Fruit fly (Drosophila melanogaster) whole organism, embryonic: ENCODE results near the gene CG8507.

Source experiments
- CG1024 ChIP-seq: fragments of 200-800 bp; sonication (Bioruptor generic); IDR thresholded peaks from 2 replicates; pipeline ENCODE4 v1.3.6; 2022; ENCODE audit warnings: missing biosample characterization, missing genetic modification characterization
- CG12071 ChIP-seq: fragments of 200-800 bp; sonication (Bioruptor generic); optimal IDR thresholded peaks from 3 replicates; lab custom pipeline; 2018; ENCODE audit warnings: missing biosample characterization, mild to moderate bottlenecking, missing genetic modification characterization
- CG12299 ChIP-seq: fragments of 200-800 bp; sonication (Bioruptor generic); optimal IDR thresholded peaks from 2 replicates; lab custom pipeline; 2018; ENCODE audit warnings: missing biosample characterization, mild to moderate bottlenecking, missing genetic modification characterization
- CG14050 ChIP-seq: fragments of 200-800 bp; sonication (Bioruptor generic); IDR thresholded peaks from 3 replicates; pipeline ENCODE4 v1.3.6; 2022; ENCODE audit warnings: missing biosample characterization, missing genetic modification characterization
- CG14860 ChIP-seq: fragments of 200-800 bp; sonication (Bioruptor generic); IDR thresholded peaks from 3 replicates; pipeline ENCODE4 v1.3.6; 2022; ENCODE audit warnings: missing biosample characterization, missing genetic modification characterization; ENCODE audit not compliant: partially characterized antibody
- CG15696 ChIP-seq: fragments of 200-800 bp; sonication (Bioruptor generic); optimal IDR thresholded peaks from 2 replicates; lab custom pipeline; 2019; ENCODE audit warnings: missing biosample characterization, mild to moderate bottlenecking, missing genetic modification characterization, moderate library complexity
- CG16813 ChIP-seq: fragments of 200-800 bp; sonication (Bioruptor generic); IDR thresholded peaks from 3 replicates; pipeline ENCODE4 v1.3.6; 2022; ENCODE audit warnings: missing biosample characterization, missing genetic modification characterization; ENCODE audit not compliant: partially characterized antibody
- CG30431 ChIP-seq: fragments of 200-800 bp; sonication (Bioruptor generic); optimal IDR thresholded peaks from 2 replicates; lab custom pipeline; 2017; ENCODE audit warnings: missing biosample characterization, missing genetic modification characterization
- CG31388 ChIP-seq: fragments of 200-800 bp; sonication (Bioruptor generic); optimal IDR thresholded peaks from 2 replicates; lab custom pipeline; 2016; ENCODE audit warnings: missing biosample characterization, missing genetic modification characterization
- CG42726 ChIP-seq: fragments of 200-800 bp; sonication (Bioruptor generic); IDR thresholded peaks from 2 replicates; pipeline ENCODE4 v1.3.6; 2022; ENCODE audit warnings: missing biosample characterization, missing genetic modification characterization; ENCODE audit not compliant: partially characterized antibody
- CG6813 ChIP-seq: fragments of 200-800 bp; sonication (Bioruptor generic); optimal IDR thresholded peaks from 2 replicates; lab custom pipeline; 2017; ENCODE audit warnings: missing biosample characterization, missing genetic modification characterization, mild to moderate bottlenecking, moderate library complexity, missing genetic modification reagents
- CG8359 ChIP-seq: fragments of 200-800 bp; sonication (Bioruptor generic); optimal IDR thresholded peaks from 2 replicates; lab custom pipeline; 2017; ENCODE audit warnings: missing biosample characterization, mild to moderate bottlenecking, missing genetic modification characterization, borderline replicate concordance
- CG8944 ChIP-seq: fragments of 200-800 bp; sonication (Bioruptor generic); optimal IDR thresholded peaks from 3 replicates; lab custom pipeline; 2016; ENCODE audit warnings: missing biosample characterization, missing genetic modification characterization
- CG9817 ChIP-seq: fragments of 200-800 bp; sonication (Bioruptor generic); optimal IDR thresholded peaks from 2 replicates; lab custom pipeline; 2018; ENCODE audit warnings: missing biosample characterization, mild to moderate bottlenecking, missing genetic modification characterization, moderate library complexity
- CG9876 ChIP-seq: fragments of 200-800 bp; sonication (Bioruptor generic); optimal IDR thresholded peaks from 2 replicates; lab custom pipeline; 2016; ENCODE audit warnings: missing biosample characterization, missing genetic modification characterization
- Deaf1 ChIP-seq: fragments of 200-800 bp; optimal IDR thresholded peaks from 3 replicates; lab custom pipeline; 2019; ENCODE audit warnings: missing biosample characterization, mild to moderate bottlenecking, missing genetic modification characterization, moderate library complexity
- Doc3 ChIP-seq: fragments of 200-800 bp; sonication (Bioruptor generic); IDR thresholded peaks from 3 replicates; pipeline ENCODE4 v1.3.6; 2022; ENCODE audit warnings: missing biosample characterization, missing genetic modification characterization; ENCODE audit not compliant: partially characterized antibody
- Ets65A ChIP-seq: fragments of 200-800 bp; sonication (Bioruptor generic); peaks from one replicate; lab custom pipeline; 2016; ENCODE audit warnings: missing biosample characterization, missing genetic modification characterization
- Gug ChIP-seq: fragments of 200-800 bp; sonication (Bioruptor generic); IDR thresholded peaks from 4 replicates; pipeline ENCODE4 v1.3.6; 2022; ENCODE audit warnings: missing biosample characterization, missing genetic modification characterization
- HLH3B ChIP-seq: fragments of 200-800 bp; sonication (Bioruptor generic); IDR thresholded peaks from 2 replicates; pipeline ENCODE4 v1.3.6; 2022; ENCODE audit warnings: missing biosample characterization, missing genetic modification characterization
- Hey ChIP-seq: fragments of 200-800 bp; sonication (Bioruptor generic); optimal IDR thresholded peaks from 3 replicates; lab custom pipeline; 2018; ENCODE audit warnings: missing biosample characterization, mild to moderate bottlenecking, missing genetic modification characterization
- Kr ChIP-seq: fragments of 200-800 bp; sonication (Bioruptor generic); optimal IDR thresholded peaks from 2 replicates; lab custom pipeline; 2017; ENCODE audit warnings: missing biosample characterization, mild to moderate bottlenecking, missing genetic modification characterization
- Lhr ChIP-seq: fragments of 200-800 bp; sonication (Bioruptor generic); optimal IDR thresholded peaks from 3 replicates; lab custom pipeline; 2017; ENCODE audit warnings: mild to moderate bottlenecking, missing biosample characterization, missing genetic modification reagents, missing genetic modification characterization
- NC2β ChIP-seq: fragments of 200-800 bp; sonication (Bioruptor generic); optimal IDR thresholded peaks from 2 replicates; lab custom pipeline; 2016; ENCODE audit warnings: missing biosample characterization, missing genetic modification characterization
- NK7.1 ChIP-seq: fragments of 200-800 bp; sonication (Bioruptor generic); optimal IDR thresholded peaks from 3 replicates; lab custom pipeline; 2016; ENCODE audit warnings: missing biosample characterization, missing genetic modification characterization
- Rx ChIP-seq: fragments of 200-800 bp; sonication (Bioruptor generic); IDR thresholded peaks from 2 replicates; pipeline ENCODE4 v1.3.6; 2022; ENCODE audit warnings: missing biosample characterization, missing genetic modification characterization
- Sry-δ ChIP-seq: fragments of 200-800 bp; sonication (Bioruptor generic); optimal IDR thresholded peaks from 2 replicates; lab custom pipeline; 2016; ENCODE audit warnings: missing biosample characterization, missing genetic modification characterization
- bcd ChIP-seq: fragments of 200-800 bp; sonication (Bioruptor generic); optimal IDR thresholded peaks from 2 replicates; lab custom pipeline; 2017; ENCODE audit warnings: missing biosample characterization, mild to moderate bottlenecking, missing genetic modification characterization
- crol ChIP-seq: fragments of 200-800 bp; sonication (Bioruptor generic); IDR thresholded peaks from 2 replicates; pipeline ENCODE4 v1.3.6; 2022; ENCODE audit warnings: missing biosample characterization, missing genetic modification characterization
- dm ChIP-seq: fragments of 200-800 bp; sonication (Bioruptor generic); optimal IDR thresholded peaks from 3 replicates; lab custom pipeline; 2016; ENCODE audit warnings: missing biosample characterization, missing genetic modification characterization
- en ChIP-seq: fragments of 200-800 bp; sonication (Bioruptor generic); optimal IDR thresholded peaks from 2 replicates; lab custom pipeline; 2016; ENCODE audit warnings: missing biosample characterization, missing genetic modification characterization
- gt ChIP-seq: fragments of 200-800 bp; sonication (Bioruptor generic); IDR thresholded peaks from 2 replicates; pipeline ENCODE4 v1.3.6; 2022; ENCODE audit warnings: missing biosample characterization, missing genetic modification characterization
- hkb ChIP-seq, 2 experiments: fragments of 200-800 bp in 1 of 2; fragments of >200 bp in 1 of 2; sonication (Bioruptor generic) in 1 of 2; IDR thresholded peaks in 1 of 2; optimal IDR thresholded peaks in 1 of 2; 2 replicates each; pipeline versions ENCODE4 v1.3.6 to Lab custom; 2017 to 2022; ENCODE audit warnings: missing biosample characterization in 1 of 2, missing genetic modification characterization in 1 of 2
- inv ChIP-seq: fragments of 200-800 bp; sonication (Bioruptor generic); IDR thresholded peaks from 2 replicates; pipeline ENCODE4 v1.3.6; 2022; ENCODE audit warnings: missing biosample characterization, missing genetic modification characterization; ENCODE audit not compliant: partially characterized antibody
- mld ChIP-seq: fragments of 200-800 bp; sonication (Bioruptor generic); IDR thresholded peaks from 3 replicates; pipeline ENCODE4 v1.3.6; 2022; ENCODE audit warnings: missing biosample characterization, missing genetic modification characterization; ENCODE audit not compliant: partially characterized antibody
- otp ChIP-seq: fragments of 200-800 bp; sonication (Bioruptor generic); IDR thresholded peaks from 3 replicates; pipeline ENCODE4, ENCODE4 v1.3.6; 2022; ENCODE audit warnings: missing biosample characterization, missing genetic modification characterization
- pan ChIP-seq, 4 experiments: fragments of >200 bp in 3 of 4; fragments of 200-800 bp in 1 of 4; sonication (Bioruptor generic) in 1 of 4; optimal IDR thresholded peaks in 3 of 4; IDR thresholded peaks in 1 of 4; 2 replicates each; pipeline versions ENCODE4 v1.3.6 to Lab custom; 2017 to 2022; ENCODE audit warnings: missing biosample characterization in 2 of 4, missing genetic modification characterization in 2 of 4, mixed read lengths in 1 of 4
- peb ChIP-seq: fragments of 200-800 bp; sonication (Bioruptor generic); IDR thresholded peaks from 2 replicates; pipeline ENCODE4 v1.3.6; 2022; ENCODE audit warnings: missing biosample characterization, missing genetic modification characterization
- pfk ChIP-seq: fragments of 200-800 bp; sonication (Bioruptor generic); optimal IDR thresholded peaks from 2 replicates; lab custom pipeline; 2018; ENCODE audit warnings: missing biosample characterization, mild to moderate bottlenecking, missing genetic modification characterization, moderate library complexity
- pzg ChIP-seq: fragments of 200-800 bp; sonication (Bioruptor generic); optimal IDR thresholded peaks from 3 replicates; lab custom pipeline; 2018; ENCODE audit warnings: missing biosample characterization, mild to moderate bottlenecking, missing genetic modification characterization, moderate library complexity
- salm ChIP-seq: fragments of 200-800 bp; sonication (Bioruptor generic); optimal IDR thresholded peaks from 2 replicates; lab custom pipeline; 2018; ENCODE audit warnings: missing biosample characterization, mild to moderate bottlenecking, missing genetic modification characterization
- sisA ChIP-seq: fragments of 200-800 bp; sonication (Bioruptor generic); IDR thresholded peaks from 2 replicates; pipeline ENCODE4 v1.3.6; 2022; ENCODE audit warnings: missing biosample characterization, missing genetic modification characterization
- sna ChIP-seq: fragments of 200-800 bp; sonication (Bioruptor generic); IDR thresholded peaks from 2 replicates; pipeline ENCODE4 v1.3.6; 2022; ENCODE audit warnings: missing biosample characterization, missing genetic modification characterization; ENCODE audit not compliant: partially characterized antibody
- stwl ChIP-seq: fragments of 200-800 bp; sonication (Bioruptor generic); optimal IDR thresholded peaks from 3 replicates; lab custom pipeline; 2018; ENCODE audit warnings: missing biosample characterization, mild to moderate bottlenecking, missing genetic modification characterization, moderate library complexity
- zen ChIP-seq: fragments of 200-800 bp; sonication (Bioruptor generic); optimal IDR thresholded peaks from 3 replicates; lab custom pipeline; 2018; ENCODE audit warnings: missing biosample characterization, mild to moderate bottlenecking, missing genetic modification characterization, moderate library complexity
- zen2 ChIP-seq: fragments of 200-800 bp; sonication (Bioruptor generic); IDR thresholded peaks from 3 replicates; pipeline ENCODE4 v1.3.6; 2022; ENCODE audit warnings: missing biosample characterization, missing genetic modification characterization; ENCODE audit not compliant: partially characterized antibody

CG8507 gene

DNA sequence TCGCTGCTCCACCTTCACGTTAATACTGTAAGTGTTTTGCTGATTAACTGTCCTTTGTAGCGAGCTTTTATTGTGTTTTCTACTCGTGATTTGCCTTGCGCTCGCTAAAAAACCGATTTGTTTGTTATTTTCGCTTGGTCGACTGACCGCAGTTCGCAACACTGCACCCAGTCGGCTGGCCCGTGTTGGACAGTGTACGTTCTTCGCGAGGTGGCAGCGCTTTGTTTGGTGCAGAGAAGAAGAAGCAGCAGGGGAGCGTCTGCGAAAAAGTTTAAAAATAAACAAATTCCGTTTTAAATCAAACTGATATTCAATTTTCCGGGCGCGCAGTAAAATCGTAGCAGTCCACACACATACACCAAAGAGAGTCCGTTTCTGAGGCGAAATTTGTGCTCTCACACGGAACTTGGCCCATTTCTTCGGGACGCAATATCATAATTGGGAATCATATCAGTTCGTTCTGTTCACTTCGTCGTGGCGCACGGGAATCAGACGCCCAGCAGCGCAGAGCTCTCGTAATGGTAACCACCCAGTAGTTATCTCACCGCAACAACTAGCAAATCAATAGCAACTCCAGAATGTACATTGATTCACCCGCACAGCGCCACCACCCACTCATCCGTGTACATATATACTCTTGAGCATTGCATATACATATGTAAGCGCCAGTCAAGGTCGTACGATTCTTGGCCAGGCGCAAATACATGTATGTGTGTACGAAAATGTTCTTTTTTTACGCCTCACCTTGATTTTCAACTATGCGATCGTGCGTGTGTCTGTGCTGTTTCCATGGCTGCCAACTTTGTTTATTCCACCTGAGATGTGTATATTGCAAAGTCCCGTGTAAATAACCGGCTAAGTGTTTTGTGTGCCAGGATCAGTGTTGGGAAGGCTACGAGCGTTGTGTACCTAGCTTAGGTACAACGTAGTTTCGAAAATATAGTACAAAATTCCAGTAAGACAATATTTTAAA, 23.4 kb upstream of the CG8507 start, which contains the start of gene Naa80 (continued):
- TF ChIP-seq CG8359 (GFP tag; lab: Kevin White, UChicago) (no peak), Kr (no peak), Rx (GFP tag; lab: Robert Waterston, UW) (peak; percentile 70), Lhr (GFP tag; lab: Kevin White, UChicago) (peak; percentile 16), CG31388 (GFP tag; lab: Kevin White, UChicago) (no peak), otp (GFP tag; lab: Robert Waterston, UW) (0 out of 3 replicates have a peak, but pooled peaks have one; percentile 6), CG6813 (GFP tag; lab: Kevin White, UChicago) (no peak), bcd (GFP tag; lab: Kevin White, UChicago) (peak; percentile 58), sisA (GFP tag; lab: Robert Waterston, UW) (peak; percentile 60), CG15696 (tag; lab: Kevin White, UChicago) (peak; percentile 53), gt (GFP tag; lab: Robert Waterston, UW) (no peak), NK7.1 (peak; percentile 31), NC2β (GFP tag; lab: Kevin White, UChicago) (peak; percentile 31), zen (tag; lab: Kevin White, UChicago) (peak; percentile 15), crol (0 out of 2 replicates have a peak, but pooled peaks have one; percentile 20), hkb (optimal IDR thresholded peaks at IDR 0.05; lab: Kevin White, UChicago) (peak; percentile 81), hkb (GFP tag; IDR thresholded peaks at IDR 0.05; lab: Robert Waterston, UW) (peak; percentile 37; the same call in 1 of the 2 replicates), inv (GFP tag; lab: Robert Waterston, UW) (peak; percentile 28; the same call in 1 of the 2 replicates), CG1024 (GFP tag; lab: Robert Waterston, UW) (peak; percentile 48; the same call in 1 of the 2 replicates), pan (optimal IDR thresholded peaks at IDR 0.05; lab: Kevin White, UChicago) (no peak), pan (GFP tag; optimal IDR thresholded peaks at IDR 0.05 in 1 of 2, IDR thresholded peaks at IDR 0.05 in 1 of 2) (peak in 1 of 2 experiments; percentile 54), Ets65A (GFP tag; lab: Kevin White, UChicago) (peak; percentile 95), CG8944 (peak; percentile 77), CG14050 (no peak; the same call in 2 of the 3 replicates), CG16813 (GFP tag; lab: Robert Waterston, UW) (peak; percentile 46; the same call in 1 of the 3 replicates), stwl (tag; lab: Kevin White, UChicago) (peak; percentile 77), CG30431 (GFP tag; lab: Kevin White, UChicago) (no peak), peb (no peak), salm (no peak), Hey (peak; percentile 14), CG9817 (peak; percentile 60), zen2 (GFP tag; lab: Robert Waterston, UW) (no peak), Sry-δ (peak; percentile 54), mld (GFP tag; lab: Robert Waterston, UW) (no peak), HLH3B (peak; percentile 58), CG14860 (no peak), sna (GFP tag; lab: Robert Waterston, UW) (no peak), CG9876 (GFP tag; lab: Kevin White, UChicago) (peak; percentile 76), Doc3 (GFP tag; lab: Robert Waterston, UW) (no peak), CG12071 (peak; percentile 32), en (no peak), Gug (GFP tag; lab: Robert Waterston, UW) (peak; percentile 50; the same call in 2 of the 4 replicates), pzg (GFP tag; lab: Kevin White, UChicago) (peak; percentile 94), pfk (GFP tag; lab: Kevin White, UChicago) (no peak), CG12299 (peak; percentile 31), CG42726 (peak; percentile 65), dm (GFP tag; lab: Kevin White, UChicago) (peak; percentile 67), Deaf1 (tag; lab: Kevin White, UChicago) (peak; percentile 53)
